ENCODE assay signal across 3 worm cellular contexts in the genomic region with DNA sequence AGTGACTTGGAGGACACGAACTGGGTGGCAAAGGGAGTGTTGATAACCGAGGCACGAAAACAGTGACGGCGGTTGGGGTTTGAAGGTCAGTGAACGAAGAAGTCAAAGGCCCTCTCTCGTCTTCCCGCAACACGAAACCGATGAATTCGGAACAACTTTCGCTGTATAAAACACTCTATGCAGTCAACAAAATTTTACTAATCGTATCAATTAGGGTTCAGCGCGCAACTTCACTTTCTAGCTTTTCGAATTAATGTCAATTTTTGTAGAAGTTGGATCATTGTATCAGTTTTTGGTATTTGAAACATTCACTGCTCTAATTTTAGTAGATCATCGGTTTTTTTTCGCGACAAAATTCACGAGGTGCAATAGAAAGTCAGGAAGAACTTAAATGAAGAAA.
TF ChIP-seq lines count a peak whose summit lies in the region.

No protein-coding gene starts in this region.

TF ChIP-seq in whole organism, L1 larva, 84 proteins besides CTCF, POLR2A, EP300 and RAD21:
- TF ChIP-seq nhr-76 (tag; optimal IDR thresholded peaks at IDR 0.05; lab: Kevin White, UChicago) (no peak), vab-15 (tag; optimal IDR thresholded peaks at IDR 0.05; lab: Kevin White, UChicago) (no peak), unc-62 (GFP tag; optimal IDR thresholded peaks at IDR 0.05; lab: Kevin White, UChicago) (no peak), unc-98 (GFP tag; IDR thresholded peaks at IDR 0.05; lab: Robert Waterston, UW) (no peak), blmp-1 (tag; optimal IDR thresholded peaks at IDR 0.05; lab: Kevin White, UChicago) (peak; percentile 92), nhr-84 (tag; optimal IDR thresholded peaks at IDR 0.05; lab: Kevin White, UChicago) (no peak), fos-1 (tag; optimal IDR thresholded peaks at IDR 0.05; lab: Kevin White, UChicago) (no peak), lin-13 (GFP tag; optimal IDR thresholded peaks at IDR 0.05; lab: Kevin White, UChicago) (no peak), unc-30 (tag; optimal IDR thresholded peaks at IDR 0.05; lab: Kevin White, UChicago) (no peak), nhr-90 (tag; optimal IDR thresholded peaks at IDR 0.05; lab: Kevin White, UChicago; ENCODE audit: poor library complexity) (no peak), fkh-10 (GFP tag; optimal IDR thresholded peaks at IDR 0.05; lab: Kevin White, UChicago) (no peak), sup-37 (GFP tag; optimal IDR thresholded peaks at IDR 0.05; lab: Kevin White, UChicago) (no peak), nhr-77 (tag; optimal IDR thresholded peaks at IDR 0.05; lab: Kevin White, UChicago) (no peak), irx-1 (tag; optimal IDR thresholded peaks at IDR 0.05; lab: Kevin White, UChicago) (no peak), isw-1 (GFP tag; IDR thresholded peaks at IDR 0.05; lab: Robert Waterston, UW) (no peak), unc-130 (tag; optimal IDR thresholded peaks at IDR 0.05; lab: Kevin White, UChicago) (no peak), alr-1 (tag; optimal IDR thresholded peaks at IDR 0.05; lab: Kevin White, UChicago; ENCODE audit: borderline replicate concordance) (no peak), lin-14 (GFP tag; optimal IDR thresholded peaks at IDR 0.05; lab: Kevin White, UChicago) (peak; percentile 5), elt-3 (tag; optimal IDR thresholded peaks at IDR 0.05; lab: Kevin White, UChicago) (peak in 1 of 6 experiments; percentile 14), tlp-1 (tag; optimal IDR thresholded peaks at IDR 0.05; lab: Kevin White, UChicago) (no peak), snu-23 (GFP tag; optimal IDR thresholded peaks at IDR 0.05; lab: Kevin White, UChicago) (no peak), nhr-47 (tag; optimal IDR thresholded peaks at IDR 0.05; lab: Kevin White, UChicago) (no peak), dsc-1 (tag; optimal IDR thresholded peaks at IDR 0.05; lab: Kevin White, UChicago) (no peak), nhr-19 (GFP tag; conservative IDR thresholded peaks at IDR 0.05; lab: Robert Waterston, UW) (no peak)

TF ChIP-seq in whole organism, L3 larva, 47 proteins besides CTCF, POLR2A, EP300 and RAD21:
- TF ChIP-seq nhr-25 (tag; optimal IDR thresholded peaks at IDR 0.05; lab: Kevin White, UChicago) (peak; percentile 4), pha-4 (tag; optimal IDR thresholded peaks at IDR 0.05; lab: Kevin White, UChicago) (no peak)

TF ChIP-seq in whole organism, mixed stage, embryonic, 35 proteins besides CTCF, POLR2A, EP300 and RAD21:
- TF ChIP-seq zip-8 (tag; optimal IDR thresholded peaks at IDR 0.05; lab: Kevin White, UChicago): no peak
- no peak for TF ChIP-seq ceh-83 (GFP tag; optimal IDR thresholded peaks at IDR 0.05; lab: Kevin White, UChicago)
- TF ChIP-seq bed-3 (GFP tag; optimal IDR thresholded peaks at IDR 0.05; lab: Kevin White, UChicago): no peak
- no peak for TF ChIP-seq ceh-43 (GFP tag; optimal IDR thresholded peaks at IDR 0.05; lab: Kevin White, UChicago)
- TF ChIP-seq elt-1 (tag; optimal IDR thresholded peaks at IDR 0.05; lab: Kevin White, UChicago; ENCODE audit: borderline replicate concordance, insufficient read depth): no peak
- no peak for TF ChIP-seq snpc-4 (tag; optimal IDR thresholded peaks at IDR 0.05; lab: Kevin White, UChicago)
- TF ChIP-seq lsy-2 (tag; optimal IDR thresholded peaks at IDR 0.05; lab: Kevin White, UChicago): no peak
- peak; percentile 87 for TF ChIP-seq blmp-1 (tag; optimal IDR thresholded peaks at IDR 0.05; lab: Kevin White, UChicago)
